Fruit fly (Drosophila melanogaster) whole organism, embryonic: ENCODE results near the gene CG33269.

Experiments
- Atf-2 ChIP-seq: fragments of 200-800 bp; sonication (Bioruptor generic); optimal IDR thresholded peaks from 2 replicates; lab custom pipeline; 2016; ENCODE audit warnings: missing biosample characterization, missing genetic modification characterization
- Atf3 ChIP-seq: fragments of 200-800 bp; sonication (Bioruptor generic); optimal IDR thresholded peaks from 3 replicates; lab custom pipeline; 2016; ENCODE audit warnings: missing biosample characterization, missing genetic modification characterization
- Bteb2 ChIP-seq: fragments of 200-800 bp; sonication (Bioruptor generic); optimal IDR thresholded peaks from 2 replicates; lab custom pipeline; 2016; ENCODE audit warnings: missing biosample characterization, missing genetic modification characterization
- CG10543 ChIP-seq: fragments of 200-800 bp; sonication (Bioruptor generic); optimal IDR thresholded peaks from 3 replicates; lab custom pipeline; 2017; ENCODE audit warnings: missing biosample characterization, mild to moderate bottlenecking, missing genetic modification characterization, moderate library complexity
- CG12155 ChIP-seq: fragments of 200-800 bp; sonication (Bioruptor generic); optimal IDR thresholded peaks from 3 replicates; lab custom pipeline; 2016; ENCODE audit warnings: missing biosample characterization, missing genetic modification characterization
- CG12299 ChIP-seq: fragments of 200-800 bp; sonication (Bioruptor generic); optimal IDR thresholded peaks from 2 replicates; lab custom pipeline; 2018; ENCODE audit warnings: missing biosample characterization, mild to moderate bottlenecking, missing genetic modification characterization
- CG12391 ChIP-seq: fragments of 200-800 bp; sonication (Bioruptor generic); optimal IDR thresholded peaks from 3 replicates; lab custom pipeline; 2018; ENCODE audit warnings: missing biosample characterization, mild to moderate bottlenecking, missing genetic modification characterization, moderate library complexity
- CG14050 ChIP-seq: fragments of 200-800 bp; sonication (Bioruptor generic); IDR thresholded peaks from 3 replicates; pipeline ENCODE4 v1.3.6; 2022; ENCODE audit warnings: missing biosample characterization, missing genetic modification characterization
- CG14965 ChIP-seq: fragments of 200-800 bp; sonication (Bioruptor generic); optimal IDR thresholded peaks from 2 replicates; lab custom pipeline; 2016; ENCODE audit warnings: missing biosample characterization, missing genetic modification characterization, borderline replicate concordance
- CG17912 ChIP-seq: fragments of 200-800 bp; sonication (Bioruptor generic); optimal IDR thresholded peaks from 2 replicates; lab custom pipeline; 2018; ENCODE audit warnings: missing biosample characterization, mild to moderate bottlenecking, missing genetic modification characterization
- CG2202 ChIP-seq: fragments of 200-800 bp; sonication (Bioruptor generic); optimal IDR thresholded peaks from 2 replicates; lab custom pipeline; 2018; ENCODE audit warnings: missing biosample characterization, mild to moderate bottlenecking, missing genetic modification characterization
- CG2678 ChIP-seq: fragments of 200-800 bp; sonication (Bioruptor generic); optimal IDR thresholded peaks from 3 replicates; lab custom pipeline; 2019; ENCODE audit warnings: missing biosample characterization, mild to moderate bottlenecking, missing genetic modification characterization, moderate library complexity
- CG32532 ChIP-seq: fragments of 200-800 bp; sonication (Bioruptor generic); IDR thresholded peaks from 2 replicates; pipeline ENCODE4 v1.3.6; 2022; ENCODE audit warnings: missing biosample characterization, missing genetic modification characterization
- CG42726 ChIP-seq: fragments of 200-800 bp; sonication (Bioruptor generic); IDR thresholded peaks from 2 replicates; pipeline ENCODE4 v1.3.6; 2022; ENCODE audit warnings: missing biosample characterization, missing genetic modification characterization; ENCODE audit not compliant: partially characterized antibody
- CG4360 ChIP-seq: fragments of 200-800 bp; sonication (Bioruptor generic); IDR thresholded peaks from 2 replicates; pipeline ENCODE4 v1.3.6; 2022; ENCODE audit warnings: missing biosample characterization, missing genetic modification characterization
- CG4820 ChIP-seq: fragments of 200-800 bp; sonication (Bioruptor generic); optimal IDR thresholded peaks from 3 replicates; lab custom pipeline; 2016; ENCODE audit warnings: missing biosample characterization, missing genetic modification characterization
- CG6272 ChIP-seq: fragments of 200-800 bp; sonication (Bioruptor generic); IDR thresholded peaks from 2 replicates; pipeline ENCODE4 v1.3.6; 2022; ENCODE audit warnings: missing biosample characterization, missing genetic modification characterization
- CG6765 ChIP-seq: fragments of 200-800 bp; sonication (Bioruptor generic); optimal IDR thresholded peaks from 3 replicates; lab custom pipeline; 2017; ENCODE audit warnings: missing biosample characterization, mild to moderate bottlenecking, missing genetic modification characterization
- CG6813 ChIP-seq: fragments of 200-800 bp; sonication (Bioruptor generic); optimal IDR thresholded peaks from 2 replicates; lab custom pipeline; 2017; ENCODE audit warnings: missing biosample characterization, missing genetic modification characterization, mild to moderate bottlenecking, moderate library complexity, missing genetic modification reagents
- CG7271 ChIP-seq: fragments of 200-800 bp; sonication (Bioruptor generic); optimal IDR thresholded peaks from 2 replicates; lab custom pipeline; 2018; ENCODE audit warnings: missing biosample characterization, mild to moderate bottlenecking, missing genetic modification characterization, moderate library complexity
- CG7357 ChIP-seq: fragments of 200-800 bp; sonication (Bioruptor generic); IDR thresholded peaks from 3 replicates; pipeline ENCODE4 v1.3.6; 2022; ENCODE audit warnings: missing biosample characterization, missing genetic modification characterization
- Deaf1 ChIP-seq: fragments of 200-800 bp; optimal IDR thresholded peaks from 3 replicates; lab custom pipeline; 2019; ENCODE audit warnings: missing biosample characterization, mild to moderate bottlenecking, missing genetic modification characterization, moderate library complexity
- Dref ChIP-seq: fragments of 200-800 bp; sonication (Bioruptor generic); IDR thresholded peaks from 2 replicates; pipeline ENCODE4 v1.3.6; 2022; ENCODE audit warnings: missing biosample characterization, missing genetic modification characterization
- Ets65A ChIP-seq: fragments of 200-800 bp; sonication (Bioruptor generic); peaks from one replicate; lab custom pipeline; 2016; ENCODE audit warnings: missing biosample characterization, missing genetic modification characterization
- Fer2 ChIP-seq: fragments of 200-800 bp; sonication (Bioruptor generic); optimal IDR thresholded peaks from 2 replicates; lab custom pipeline; 2018; ENCODE audit warnings: missing biosample characterization, mild to moderate bottlenecking, missing genetic modification characterization, moderate library complexity
- H2.0 ChIP-seq: fragments of 200-800 bp; sonication (Bioruptor generic); IDR thresholded peaks from 2 replicates; pipeline ENCODE4 v1.3.6; 2022; ENCODE audit warnings: missing biosample characterization, missing genetic modification characterization
- Mes4 ChIP-seq: fragments of 200-800 bp; sonication (Bioruptor generic); optimal IDR thresholded peaks from 2 replicates; lab custom pipeline; 2016; ENCODE audit warnings: missing biosample characterization, missing genetic modification characterization
- Mrtf ChIP-seq: fragments of 200-800 bp; sonication (Bioruptor generic); IDR thresholded peaks from 3 replicates; pipeline ENCODE4 v1.3.6; 2022; ENCODE audit warnings: missing biosample characterization, missing genetic modification characterization
- Neu2 ChIP-seq: fragments of 200-800 bp; sonication (Bioruptor generic); optimal IDR thresholded peaks from 3 replicates; lab custom pipeline; 2016; ENCODE audit warnings: missing biosample characterization, missing genetic modification characterization, borderline replicate concordance
- Oli ChIP-seq: fragments of 200-800 bp; sonication (Bioruptor generic); optimal IDR thresholded peaks from 2 replicates; lab custom pipeline; 2018; ENCODE audit warnings: missing biosample characterization, mild to moderate bottlenecking, missing genetic modification characterization, moderate library complexity
- PHDP ChIP-seq: fragments of 200-800 bp; sonication (Bioruptor generic); optimal IDR thresholded peaks from 3 replicates; lab custom pipeline; 2018; ENCODE audit warnings: missing biosample characterization, mild to moderate bottlenecking, missing genetic modification characterization, moderate library complexity
- al ChIP-seq: fragments of 200-800 bp; sonication (Bioruptor generic); IDR thresholded peaks from 2 replicates; pipeline ENCODE4 v1.3.6; 2022; ENCODE audit warnings: missing biosample characterization, missing genetic modification characterization
- ap ChIP-seq: fragments of 200-800 bp; sonication (Bioruptor generic); IDR thresholded peaks from 2 replicates; pipeline ENCODE4 v1.3.6; 2022; ENCODE audit warnings: missing biosample characterization, missing genetic modification characterization
- bcd ChIP-seq: fragments of 200-800 bp; sonication (Bioruptor generic); optimal IDR thresholded peaks from 2 replicates; lab custom pipeline; 2017; ENCODE audit warnings: missing biosample characterization, mild to moderate bottlenecking, missing genetic modification characterization
- dpn ChIP-seq, 2 experiments: fragments of 200-800 bp; sonication (Bioruptor generic); optimal IDR thresholded peaks; 3 replicates each; lab custom pipeline; 2016; ENCODE audit warnings: missing biosample characterization in 2 of 2, missing genetic modification characterization in 2 of 2
- fd102C ChIP-seq: fragments of 200-800 bp; sonication (Bioruptor generic); optimal IDR thresholded peaks from 2 replicates; lab custom pipeline; 2018; ENCODE audit warnings: missing biosample characterization, mild to moderate bottlenecking, missing genetic modification characterization, moderate library complexity
- grau ChIP-seq: fragments of 200-800 bp; optimal IDR thresholded peaks from 3 replicates; lab custom pipeline; 2019; ENCODE audit warnings: missing biosample characterization, mild to moderate bottlenecking, missing genetic modification characterization, moderate library complexity
- hth ChIP-seq: fragments of >200 bp; optimal IDR thresholded peaks from 2 replicates; lab custom pipeline; 2017; ENCODE audit warnings: inconsistent platforms
- ken ChIP-seq: fragments of 200-800 bp; sonication (Bioruptor generic); IDR thresholded peaks from 3 replicates; pipeline ENCODE4 v1.3.6; 2022; ENCODE audit warnings: missing biosample characterization, missing genetic modification characterization
- mam ChIP-seq: fragments of 200-800 bp; sonication (Bioruptor generic); optimal IDR thresholded peaks from 3 replicates; lab custom pipeline; 2016; ENCODE audit warnings: missing biosample characterization, missing genetic modification characterization
- mld ChIP-seq: fragments of 200-800 bp; sonication (Bioruptor generic); IDR thresholded peaks from 3 replicates; pipeline ENCODE4 v1.3.6; 2022; ENCODE audit warnings: missing biosample characterization, missing genetic modification characterization; ENCODE audit not compliant: partially characterized antibody
- oc ChIP-seq: fragments of 200-800 bp; sonication (Bioruptor generic); optimal IDR thresholded peaks from 2 replicates; lab custom pipeline; 2018; ENCODE audit warnings: missing biosample characterization, mild to moderate bottlenecking, missing genetic modification characterization, moderate library complexity
- prd ChIP-seq, 3 experiments: fragments of >200 bp in 2 of 3; fragments of 200-800 bp in 1 of 3; sonication (Bioruptor generic) in 1 of 3; optimal IDR thresholded peaks in 2 of 3; IDR thresholded peaks in 1 of 3; 2 replicates in 2 of 3; 3 replicates in 1 of 3; pipeline versions ENCODE4 v1.3.6 to Lab custom; 2017 to 2022; ENCODE audit warnings: missing biosample characterization in 1 of 3, missing genetic modification characterization in 1 of 3
- sna ChIP-seq: fragments of 200-800 bp; sonication (Bioruptor generic); IDR thresholded peaks from 2 replicates; pipeline ENCODE4 v1.3.6; 2022; ENCODE audit warnings: missing biosample characterization, missing genetic modification characterization; ENCODE audit not compliant: partially characterized antibody
- sqz ChIP-seq: fragments of 200-800 bp; sonication (Bioruptor generic); optimal IDR thresholded peaks from 3 replicates; lab custom pipeline; 2018; ENCODE audit warnings: missing biosample characterization, mild to moderate bottlenecking, missing genetic modification characterization
- tgo ChIP-seq: fragments of 200-800 bp; sonication (Bioruptor generic); IDR thresholded peaks from 3 replicates; pipeline ENCODE4 v1.3.6; 2022; ENCODE audit warnings: missing biosample characterization, missing genetic modification characterization
- twi ChIP-seq: fragments of 200-800 bp; optimal IDR thresholded peaks from 2 replicates; lab custom pipeline; 2019; ENCODE audit warnings: missing biosample characterization, mild to moderate bottlenecking, missing genetic modification characterization, moderate library complexity
- wek ChIP-seq: fragments of 200-800 bp; sonication (Bioruptor generic); optimal IDR thresholded peaks from 3 replicates; lab custom pipeline; 2018; ENCODE audit warnings: missing biosample characterization, mild to moderate bottlenecking, missing genetic modification characterization, moderate library complexity
- z ChIP-seq: fragments of 200-800 bp; sonication (Bioruptor generic); IDR thresholded peaks from 3 replicates; pipeline ENCODE4 v1.3.6; 2022; ENCODE audit warnings: missing biosample characterization, missing genetic modification characterization

CG33269 gene

dm6 chr3L:11552996-11553671, 28.9 kb downstream of the CG33269 start (continued):
- TF ChIP-seq CG4820 (GFP tag; lab: Kevin White, UChicago), result no peak
- TF ChIP-seq CG12155, result peak; percentile 25
- no peak for TF ChIP-seq al (GFP tag; lab: Robert Waterston, UW)
- TF ChIP-seq Neu2 (GFP tag; lab: Kevin White, UChicago), result no peak
- peak; percentile 13 for TF ChIP-seq CG2678 (tag; lab: Kevin White, UChicago)
- TF ChIP-seq z (GFP tag; lab: Robert Waterston, UW), result peak; percentile 71; the same call in 2 of the 3 replicates
- no peak for TF ChIP-seq twi (tag; lab: Kevin White, UChicago)
- 0 out of 3 replicates have a peak, but pooled peaks have one; percentile 40 for TF ChIP-seq ken (GFP tag; lab: Robert Waterston, UW)
- TF ChIP-seq Mes4 (GFP tag; lab: Kevin White, UChicago), result no peak
- no peak for TF ChIP-seq prd (optimal IDR thresholded peaks at IDR 0.05; lab: Kevin White, UChicago)
- no peak for TF ChIP-seq prd (GFP tag; IDR thresholded peaks at IDR 0.05; lab: Robert Waterston, UW)
- peak; percentile 82 for TF ChIP-seq sna (GFP tag; lab: Robert Waterston, UW)
- no peak for TF ChIP-seq CG7271
- no peak for TF ChIP-seq Atf3 (GFP tag; lab: Kevin White, UChicago)
- TF ChIP-seq CG6272, result no peak
- peak; percentile 48 for TF ChIP-seq CG6765 (GFP tag; lab: Kevin White, UChicago)
- TF ChIP-seq Ets65A (GFP tag; lab: Kevin White, UChicago), result no peak
- no peak for TF ChIP-seq tgo (GFP tag; lab: Robert Waterston, UW)
- TF ChIP-seq Dref, result no peak
- peak; percentile 18 for TF ChIP-seq grau (tag; lab: Kevin White, UChicago)
- TF ChIP-seq oc (tag; lab: Kevin White, UChicago), result peak; percentile 39
- peak; percentile 10 for TF ChIP-seq CG12391 (tag; lab: Kevin White, UChicago)
- no peak for TF ChIP-seq H2.0
- no peak for TF ChIP-seq Atf-2 (GFP tag; lab: Kevin White, UChicago)
- TF ChIP-seq Deaf1 (tag; lab: Kevin White, UChicago), result peak; percentile 76
- TF ChIP-seq CG2202 (tag; lab: Kevin White, UChicago), result peak; percentile 19
- no peak for TF ChIP-seq CG14050
- TF ChIP-seq mld (GFP tag; lab: Robert Waterston, UW), result peak; percentile 63; the same call in 1 of the 3 replicates
- no peak for TF ChIP-seq mam (GFP tag; lab: Kevin White, UChicago)
- peak; percentile 98 for TF ChIP-seq CG4360 (GFP tag; lab: Robert Waterston, UW)
- TF ChIP-seq CG7357 (GFP tag; lab: Robert Waterston, UW), result no peak
- TF ChIP-seq CG14965 (GFP tag; lab: Kevin White, UChicago), result no peak
- TF ChIP-seq bcd, result no peak
- TF ChIP-seq CG6813 (GFP tag; lab: Kevin White, UChicago), result peak; percentile 4
- TF ChIP-seq wek (GFP tag; lab: Kevin White, UChicago), result peak; percentile 1
- no peak for TF ChIP-seq Fer2
- TF ChIP-seq hth, result no peak
- TF ChIP-seq ap (GFP tag; lab: Robert Waterston, UW), result no peak
- TF ChIP-seq CG42726 (GFP tag; lab: Robert Waterston, UW), result peak; percentile 58; the same call in 1 of the 2 replicates
- TF ChIP-seq sqz (GFP tag; lab: Kevin White, UChicago), result peak; percentile 42
- peak; percentile 9 for TF ChIP-seq Oli (tag; lab: Kevin White, UChicago)
- peak; percentile 7 for TF ChIP-seq CG17912 (GFP tag; lab: Kevin White, UChicago)
- peak; percentile 78 for TF ChIP-seq CG10543
- no peak for TF ChIP-seq Bteb2 (GFP tag; lab: Kevin White, UChicago)
- TF ChIP-seq Mrtf, result no peak
- TF ChIP-seq CG32532, result 0 out of 2 replicates have a peak, but pooled peaks have one; percentile 31
- TF ChIP-seq dpn (GFP tag; optimal IDR thresholded peaks at IDR 0.05; lab: Kevin White, UChicago), result peak in 1 of 2 experiments; percentile 10
- TF ChIP-seq CG12299, result no peak
- TF ChIP-seq fd102C (GFP tag; lab: Kevin White, UChicago), result no peak
- no peak for TF ChIP-seq PHDP (tag; lab: Kevin White, UChicago)
